Worm (Caenorhabditis elegans) whole organism, early embryonic: ENCODE results near the gene T25D1.3.

Experiments
- F13C5.2 ChIP-seq: sonication (generic microtip); optimal IDR thresholded peaks from 2 replicates; lab custom pipeline; 2017; ENCODE audit warnings: mild to moderate bottlenecking, missing genetic modification characterization, inconsistent platforms, missing compliant biosample characterization
- ama-1 ChIP-seq: fragments of 150-350 bp; optimal IDR thresholded peaks from 2 replicates; lab custom pipeline; 2014
- ceh-36 ChIP-seq: sonication (generic microtip); optimal IDR thresholded peaks from 2 replicates; lab custom pipeline; 2016; ENCODE audit warnings: missing genetic modification characterization, inconsistent platforms, missing compliant biosample characterization
- ets-7 ChIP-seq: sonication (generic microtip); optimal IDR thresholded peaks from 2 replicates; lab custom pipeline; 2016; ENCODE audit warnings: missing genotype, missing genetic modification characterization, missing compliant biosample characterization
- flt-1 ChIP-seq: fragments of 200-800 bp; sonication (Bioruptor generic); IDR thresholded peaks from 2 replicates; pipeline ENCODE4 v1.3.6; 2022; ENCODE audit warnings: missing genetic modification characterization, missing compliant biosample characterization
- hmbx-1 ChIP-seq: sonication (generic microtip); optimal IDR thresholded peaks from 2 replicates; lab custom pipeline; 2016; ENCODE audit warnings: mild to moderate bottlenecking, missing genetic modification characterization, missing compliant biosample characterization
- hmg-4 ChIP-seq: fragments of 200-800 bp; sonication (Bioruptor generic); optimal IDR thresholded peaks from 2 replicates; lab custom pipeline; 2018; ENCODE audit warnings: mild to moderate bottlenecking, missing genetic modification characterization, missing compliant biosample characterization
- hnd-1 ChIP-seq: sonication (generic microtip); optimal IDR thresholded peaks from 2 replicates; lab custom pipeline; 2016; ENCODE audit warnings: missing genetic modification characterization, missing compliant biosample characterization
- sea-1 ChIP-seq: fragments of 200-800 bp; sonication (Bioruptor generic); conservative IDR thresholded peaks from 2 replicates; pipeline ENCODE4 v1.3.6; 2022; ENCODE audit warnings: missing genetic modification characterization, missing compliant biosample characterization
- tbx-11 ChIP-seq: fragments of 200-800 bp; sonication (Bioruptor generic); IDR thresholded peaks from 2 replicates; pipeline ENCODE4 v1.3.6; 2022; ENCODE audit warnings: missing genetic modification characterization, missing compliant biosample characterization
- tbx-37 ChIP-seq: fragments of 200-800 bp; sonication (Bioruptor generic); conservative IDR thresholded peaks from 2 replicates; pipeline ENCODE4 v1.3.6; 2022; ENCODE audit warnings: missing genetic modification reagents, missing genetic modification characterization, missing compliant biosample characterization

DNA sequence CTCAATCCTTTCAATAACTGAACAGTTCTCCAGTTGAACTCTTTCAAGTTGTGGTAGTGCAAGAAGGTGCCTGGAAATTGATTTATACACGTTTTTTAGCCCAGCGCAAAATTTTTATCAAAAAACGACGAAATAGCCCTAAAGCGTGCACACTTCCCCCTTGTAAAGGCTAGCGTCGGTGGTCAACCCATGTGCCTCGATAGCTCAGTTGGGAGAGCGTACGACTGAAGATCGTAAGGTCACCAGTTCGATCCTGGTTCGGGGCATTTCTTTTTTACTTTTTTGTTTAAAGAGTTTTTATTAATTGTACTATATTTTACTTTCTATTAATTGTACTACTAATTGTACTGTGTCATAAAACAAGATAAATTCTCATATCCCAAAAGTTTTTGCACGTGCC lies 45.9 kb downstream of the T25D1.3 start:
- TF ChIP-seq hmbx-1 (tag; lab: Kevin White, UChicago) (peak; percentile 5), ets-7 (tag; lab: Kevin White, UChicago) (no peak), ama-1 (lab: Kevin White, UChicago) (no peak), sea-1 (GFP tag; lab: Robert Waterston, UW) (0 out of 2 replicates have a peak, but pooled peaks have one; percentile 65), tbx-37 (GFP tag; lab: Robert Waterston, UW) (peak; percentile 30; the same call in 1 of the 2 replicates), hnd-1 (tag; lab: Kevin White, UChicago) (no peak), ceh-36 (tag; lab: Kevin White, UChicago) (peak; percentile 24), hmg-4 (GFP tag; lab: Kevin White, UChicago) (peak; percentile 26), tbx-11 (0 out of 2 replicates have a peak, but pooled peaks have one; percentile 14), F13C5.2 (tag; lab: Kevin White, UChicago) (no peak), flt-1 (GFP tag; lab: Robert Waterston, UW) (peak; percentile 61)
